Worm (Caenorhabditis elegans) whole organism, young adult: ENCODE measurements around the gene sup-36.

Experiments used
- B0035.1 ChIP-seq: sonication (generic microtip); optimal IDR thresholded peaks from 2 replicates; lab custom pipeline; 2016; ENCODE audit warnings: missing genetic modification characterization, mild to moderate bottlenecking, missing compliant biosample characterization, missing genotype, missing genetic modification reagents
- B0336.3 ChIP-seq: fragments of 200-800 bp; sonication (Bioruptor generic); IDR thresholded peaks from 2 replicates; pipeline ENCODE4 v1.3.6; 2022; ENCODE audit warnings: missing genetic modification characterization, missing compliant biosample characterization
- cebp-2 ChIP-seq: fragments of 200-800 bp; sonication (Bioruptor generic); IDR thresholded peaks from 2 replicates; pipeline ENCODE4 v1.3.6; 2022; ENCODE audit warnings: missing genetic modification characterization, missing compliant biosample characterization
- nfya-1 ChIP-seq: sonication (generic microtip); optimal IDR thresholded peaks from 2 replicates; lab custom pipeline; 2017; ENCODE audit warnings: antibody characterized with exemption, missing compliant biosample characterization, missing genetic modification characterization, borderline replicate concordance; ENCODE audit not compliant: insufficient read depth
- snpc-4 ChIP-seq, 5 experiments: fragments of 150-350 bp in 1 of 5; sonication (generic microtip) in 4 of 5; optimal IDR thresholded peaks; 2 replicates each; lab custom pipeline; 2014 to 2018; ENCODE audit warnings: missing genetic modification characterization in 5 of 5, missing biosample characterization in 3 of 5, antibody characterized with exemption in 2 of 5, mild to moderate bottlenecking in 2 of 5, missing compliant biosample characterization in 2 of 5, missing genotype in 2 of 5, moderate library complexity in 2 of 5, missing genetic modification reagents in 1 of 5
- tbx-9 ChIP-seq: sonication (generic microtip); optimal IDR thresholded peaks from 2 replicates; lab custom pipeline; 2016; ENCODE audit warnings: borderline replicate concordance, missing genetic modification characterization, inconsistent platforms, missing compliant biosample characterization
- unc-62 ChIP-seq: fragments of 150-350 bp; optimal IDR thresholded peaks from 2 replicates; lab custom pipeline; 2014; ENCODE audit warnings: missing biosample characterization, missing genetic modification reagents, missing genetic modification characterization
- ztf-22 ChIP-seq: fragments of 200-800 bp; sonication (Bioruptor generic); optimal IDR thresholded peaks from 2 replicates; lab custom pipeline; 2018; ENCODE audit warnings: mild to moderate bottlenecking, missing genetic modification characterization, moderate library complexity, missing compliant biosample characterization

- TF ChIP-seq B0035.1 (no peak), tbx-9 (tag; lab: Kevin White, UChicago) (no peak), ztf-22 (no peak), B0336.3 (no peak), unc-62 (GFP tag; lab: Kevin White, UChicago) (no peak), cebp-2 (no peak), nfya-1 (tag; lab: Kevin White, UChicago) (no peak), snpc-4 (GFP tag; optimal IDR thresholded peaks at IDR 0.05; lab: Kevin White, UChicago) (no peak), snpc-4 (tag; optimal IDR thresholded peaks at IDR 0.05; lab: Kevin White, UChicago) (no peak)
These were observed 23.6 kb upstream of the sup-36 start, which contains the start of gene C43G2.3 for ce11 chrIV:6577914-6578313.
